Fruit fly (Drosophila melanogaster): ENCODE results near the gene CG3119.

- TF ChIP-seq bab1 (GFP tag; optimal IDR thresholded peaks at IDR 0.05) (no peak), pad (GFP tag; optimal IDR thresholded peaks at IDR 0.05) (peak; percentile 30), Mnt (GFP tag; optimal IDR thresholded peaks at IDR 0.05) (peak; percentile 18), Clk (GFP tag; optimal IDR thresholded peaks at IDR 0.05) (no peak), kay (GFP tag; ENCODE audit: borderline replicate concordance) (peak; percentile 99), ovo (GFP tag; optimal IDR thresholded peaks at IDR 0.05) (peak; percentile 89), CG7045 (GFP tag; optimal IDR thresholded peaks at IDR 0.05) (peak; percentile 51), CG7101 (tag; optimal IDR thresholded peaks at IDR 0.05) (peak; percentile 15)
These were observed 20.5 kb upstream of the CG3119 start for dm6 chr2L:2857862-2858734.

Measured in whole organism, adult.